Worm (Caenorhabditis elegans) whole organism, mixed stage, embryonic: ENCODE data around the gene clc-33.
"Not testable (repeated sequence)": the region's sequence is repeated elsewhere in the genome, so short reads cannot be mapped to it uniquely, and the experiment has no call there.

ENCODE experiments used
- M03D4.4 ChIP-seq: sonication (generic microtip); optimal IDR thresholded peaks from 2 replicates; lab custom pipeline; 2017; ENCODE audit warnings: mild to moderate bottlenecking, missing genetic modification characterization, missing compliant biosample characterization
- bed-3 ChIP-seq: fragments of 200-800 bp; sonication (Bioruptor generic); optimal IDR thresholded peaks from 3 replicates; lab custom pipeline; 2018; ENCODE audit warnings: mild to moderate bottlenecking, missing genetic modification characterization, moderate library complexity, missing compliant biosample characterization
- blmp-1 ChIP-seq: fragments of 150-350 bp; optimal IDR thresholded peaks from 2 replicates; lab custom pipeline; 2014; ENCODE audit warnings: missing biosample characterization, missing genetic modification characterization
- ceh-39 ChIP-seq: fragments of 150-350 bp; optimal IDR thresholded peaks from 2 replicates; lab custom pipeline; 2014; ENCODE audit warnings: missing biosample characterization, missing genetic modification characterization
- ceh-43 ChIP-seq: fragments of 200-800 bp; sonication (Bioruptor generic); optimal IDR thresholded peaks from 2 replicates; lab custom pipeline; 2018; ENCODE audit warnings: mild to moderate bottlenecking, missing genetic modification characterization, moderate library complexity, missing compliant biosample characterization
- ceh-83 ChIP-seq: fragments of 200-800 bp; sonication (Bioruptor generic); optimal IDR thresholded peaks from 2 replicates; lab custom pipeline; 2018; ENCODE audit warnings: mild to moderate bottlenecking, missing genetic modification characterization, missing compliant biosample characterization
- ces-1 ChIP-seq: fragments of 150-350 bp; optimal IDR thresholded peaks from 2 replicates; lab custom pipeline; 2014; ENCODE audit warnings: missing biosample characterization, missing genetic modification reagents, missing genetic modification characterization
- cnd-1 ChIP-seq: fragments of 200-800 bp; sonication (Bioruptor generic); optimal IDR thresholded peaks from 2 replicates; lab custom pipeline; 2018; ENCODE audit warnings: mild to moderate bottlenecking, missing genetic modification characterization, missing compliant biosample characterization
- drap-1 ChIP-seq: fragments of 200-800 bp; sonication (Bioruptor generic); optimal IDR thresholded peaks from 3 replicates; lab custom pipeline; 2018; ENCODE audit warnings: mild to moderate bottlenecking, missing genetic modification characterization, missing compliant biosample characterization
- elt-1 ChIP-seq: sonication (generic microtip); optimal IDR thresholded peaks from 2 replicates; lab custom pipeline; 2017; ENCODE audit warnings: missing genetic modification characterization, mild to moderate bottlenecking, missing compliant biosample characterization, antibody characterized with exemption, moderate library complexity, borderline replicate concordance; ENCODE audit not compliant: insufficient read depth
- elt-3 ChIP-seq: fragments of 150-350 bp; optimal IDR thresholded peaks from 2 replicates; lab custom pipeline; 2014; ENCODE audit warnings: missing biosample characterization, missing genetic modification characterization
- flh-1 ChIP-seq: fragments of 200-800 bp; sonication (Bioruptor generic); optimal IDR thresholded peaks from 2 replicates; lab custom pipeline; 2018; ENCODE audit warnings: mild to moderate bottlenecking, missing genetic modification characterization, moderate library complexity, missing compliant biosample characterization
- ham-2 ChIP-seq: fragments of 200-800 bp; sonication (Bioruptor generic); optimal IDR thresholded peaks from 2 replicates; lab custom pipeline; 2018; ENCODE audit warnings: mild to moderate bottlenecking, missing genetic modification characterization, missing compliant biosample characterization
- hlh-1 ChIP-seq: fragments of 150-350 bp; optimal IDR thresholded peaks from 2 replicates; lab custom pipeline; 2014; ENCODE audit warnings: missing biosample characterization, missing genetic modification reagents, missing genetic modification characterization
- lin-13 ChIP-seq: fragments of 150-350 bp; optimal IDR thresholded peaks from 2 replicates; lab custom pipeline; 2014; ENCODE audit warnings: missing biosample characterization, missing genetic modification characterization
- lin-32 ChIP-seq: fragments of 200-800 bp; sonication (Bioruptor generic); optimal IDR thresholded peaks from 2 replicates; lab custom pipeline; 2018; ENCODE audit warnings: mild to moderate bottlenecking, missing genetic modification characterization, missing compliant biosample characterization
- lsy-2 ChIP-seq: fragments of 150-350 bp; optimal IDR thresholded peaks from 2 replicates; lab custom pipeline; 2014; ENCODE audit warnings: missing biosample characterization, missing genetic modification characterization
- mab-5 ChIP-seq: fragments of 150-350 bp; optimal IDR thresholded peaks from 2 replicates; lab custom pipeline; 2014; ENCODE audit warnings: missing biosample characterization, missing genetic modification characterization
- mep-1 ChIP-seq: fragments of 150-350 bp; optimal IDR thresholded peaks from 2 replicates; lab custom pipeline; 2017; ENCODE audit warnings: missing biosample characterization, missing genetic modification reagents, missing genetic modification characterization, inconsistent platforms
- nhr-12 ChIP-seq: fragments of 150-350 bp; optimal IDR thresholded peaks from 2 replicates; lab custom pipeline; 2014; ENCODE audit warnings: missing biosample characterization, missing genetic modification characterization
- nhr-2 ChIP-seq: fragments of 150-350 bp; optimal IDR thresholded peaks from 2 replicates; lab custom pipeline; 2014; ENCODE audit warnings: missing biosample characterization, missing genetic modification characterization
- nhr-237 ChIP-seq: fragments of 150-350 bp; optimal IDR thresholded peaks from 2 replicates; lab custom pipeline; 2014; ENCODE audit warnings: missing biosample characterization, missing genetic modification characterization
- nhr-28 ChIP-seq: fragments of 150-350 bp; optimal IDR thresholded peaks from 2 replicates; lab custom pipeline; 2014; ENCODE audit warnings: missing biosample characterization, missing genetic modification characterization
- nhr-76 ChIP-seq: sonication (generic microtip); optimal IDR thresholded peaks from 2 replicates; lab custom pipeline; 2017; ENCODE audit warnings: missing biosample characterization, missing genetic modification characterization
- pha-4 ChIP-seq: fragments of 150-350 bp; optimal IDR thresholded peaks from 2 replicates; lab custom pipeline; 2018; ENCODE audit warnings: missing biosample characterization, missing genetic modification reagents, missing genetic modification characterization
- sem-2 ChIP-seq: fragments of 200-800 bp; sonication (Bioruptor generic); optimal IDR thresholded peaks from 2 replicates; lab custom pipeline; 2018; ENCODE audit warnings: mild to moderate bottlenecking, missing genetic modification characterization, missing compliant biosample characterization
- sptf-1 ChIP-seq: sonication (generic microtip); optimal IDR thresholded peaks from 2 replicates; lab custom pipeline; 2017; ENCODE audit warnings: mild to moderate bottlenecking, missing genetic modification characterization, moderate library complexity, missing compliant biosample characterization
- tbx-8 ChIP-seq: fragments of 200-800 bp; sonication (Bioruptor generic); optimal IDR thresholded peaks from 2 replicates; lab custom pipeline; 2018; ENCODE audit warnings: mild to moderate bottlenecking, missing genetic modification characterization, moderate library complexity, missing compliant biosample characterization
- unc-120 ChIP-seq: sonication (generic microtip); optimal IDR thresholded peaks from 2 replicates; lab custom pipeline; 2017; ENCODE audit warnings: missing genetic modification characterization, missing compliant biosample characterization; ENCODE audit not compliant: poor library complexity, severe bottlenecking
- unc-39 ChIP-seq: fragments of 150-350 bp; optimal IDR thresholded peaks from 2 replicates; lab custom pipeline; 2014; ENCODE audit warnings: missing biosample characterization, missing genetic modification characterization
- unc-62 ChIP-seq: fragments of 150-350 bp; optimal IDR thresholded peaks from 2 replicates; lab custom pipeline; 2014; ENCODE audit warnings: missing biosample characterization, missing genetic modification reagents, missing genetic modification characterization
- ztf-11 ChIP-seq: fragments of 150-350 bp; optimal IDR thresholded peaks from 2 replicates; lab custom pipeline; 2014; ENCODE audit warnings: missing biosample characterization, missing genetic modification characterization

clc-33 gene

ce11 chrII:845618-846017 lies 5.4 kb downstream of the clc-33 start, which contains the start of gene F28A10.7:
Gene F28A10.7 (minus strand): TSS chrII:845718.
- TF ChIP-seq cnd-1 (no peak), ces-1 (GFP tag; lab: Kevin White, UChicago) (no peak), nhr-28 (tag; lab: Kevin White, UChicago) (no peak), ceh-83 (GFP tag; lab: Kevin White, UChicago) (no peak), blmp-1 (no peak), sptf-1 (tag; lab: Kevin White, UChicago) (no peak), elt-1 (tag; lab: Kevin White, UChicago) (no peak), lsy-2 (tag; lab: Kevin White, UChicago) (no peak), drap-1 (no peak), tbx-8 (no peak), lin-13 (tag; lab: Kevin White, UChicago) (no peak), unc-39 (tag; lab: Kevin White, UChicago) (no peak), nhr-237 (tag; lab: Kevin White, UChicago) (no peak), ceh-39 (tag; lab: Kevin White, UChicago) (no peak), pha-4 (tag; lab: Kevin White, UChicago) (no peak), mab-5 (tag; lab: Kevin White, UChicago) (no peak), lin-32 (GFP tag; lab: Kevin White, UChicago) (no peak)

DNA sequence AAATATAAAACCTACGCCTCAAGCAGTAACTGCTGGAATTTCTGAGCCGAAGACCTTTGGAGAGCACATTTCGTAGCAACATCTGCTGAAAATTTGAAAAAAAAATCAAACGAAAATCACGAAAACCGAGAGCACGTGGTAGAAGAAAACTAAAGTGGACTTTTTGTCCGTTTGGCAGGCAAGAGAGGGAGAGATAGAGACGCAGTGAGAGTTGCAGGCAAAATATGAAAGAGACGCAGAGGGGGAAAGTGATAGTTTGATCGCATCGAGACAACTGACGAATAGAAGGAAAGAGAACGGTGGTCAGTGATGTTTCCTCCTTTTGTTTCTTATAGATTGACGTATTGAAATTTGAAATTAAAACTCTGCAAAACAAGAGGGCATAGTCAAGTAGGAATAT lies 8.3 kb downstream of the clc-33 start, which contains the start of the genes acdh-9 and F28A10.13:
acdh-9 (minus strand) TSS at position 85 of the 400 bp plus-strand sequence.
F28A10.13 (plus strand) TSS at position 294 of the 400 bp plus-strand sequence.
- TF ChIP-seq ceh-43 (GFP tag; lab: Kevin White, UChicago): no peak
- no peak for TF ChIP-seq lin-13 (tag; lab: Kevin White, UChicago)
- TF ChIP-seq nhr-76 (tag; lab: Kevin White, UChicago): no peak
- TF ChIP-seq tbx-8: no peak
- TF ChIP-seq bed-3 (GFP tag; lab: Kevin White, UChicago): no peak
- no peak for TF ChIP-seq ham-2 (GFP tag; lab: Kevin White, UChicago)
- no peak for TF ChIP-seq M03D4.4 (tag; lab: Kevin White, UChicago)
- no peak for TF ChIP-seq cnd-1
- TF ChIP-seq sem-2 (GFP tag; lab: Kevin White, UChicago): no peak
- TF ChIP-seq pha-4 (tag; lab: Kevin White, UChicago): no peak
- TF ChIP-seq mep-1 (tag; lab: Kevin White, UChicago): peak; percentile 3
- peak; percentile 2 for TF ChIP-seq unc-120 (tag; lab: Kevin White, UChicago)
- TF ChIP-seq nhr-2 (tag; lab: Kevin White, UChicago): no peak
- peak; percentile 70 for TF ChIP-seq unc-62 (GFP tag; lab: Kevin White, UChicago)
- no peak for TF ChIP-seq lsy-2 (tag; lab: Kevin White, UChicago)
- TF ChIP-seq mab-5 (tag; lab: Kevin White, UChicago): no peak
- peak; percentile 93 for TF ChIP-seq hlh-1 (tag; lab: Kevin White, UChicago)

DNA sequence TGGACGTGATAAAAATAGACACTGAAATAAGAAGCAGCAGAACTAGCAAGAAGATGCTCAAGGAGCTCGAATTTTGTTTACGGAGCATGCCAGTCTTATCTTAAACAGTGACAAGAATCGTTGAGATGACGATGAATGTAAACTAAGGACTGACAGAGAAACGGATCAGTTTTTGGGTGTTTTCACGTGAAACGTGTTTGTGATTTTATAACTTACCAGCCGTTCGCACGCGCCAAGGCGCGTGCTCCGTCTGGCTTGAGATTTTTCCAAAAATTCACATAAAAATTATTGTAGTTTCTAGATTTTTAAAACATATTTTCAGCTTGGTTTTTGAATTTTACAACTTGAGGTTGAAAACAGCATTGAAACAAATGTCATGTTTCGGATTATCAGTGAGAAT lies 10.3 kb downstream of the clc-33 start, which contains the start of gene F28A10.5:
F28A10.5 (minus strand) TSS at position 101 of the 400 bp plus-strand sequence.
- TF ChIP-seq ztf-11; ham-2 (GFP tag; lab: Kevin White, UChicago); sptf-1 (tag; lab: Kevin White, UChicago): not testable (repeated sequence)

DNA sequence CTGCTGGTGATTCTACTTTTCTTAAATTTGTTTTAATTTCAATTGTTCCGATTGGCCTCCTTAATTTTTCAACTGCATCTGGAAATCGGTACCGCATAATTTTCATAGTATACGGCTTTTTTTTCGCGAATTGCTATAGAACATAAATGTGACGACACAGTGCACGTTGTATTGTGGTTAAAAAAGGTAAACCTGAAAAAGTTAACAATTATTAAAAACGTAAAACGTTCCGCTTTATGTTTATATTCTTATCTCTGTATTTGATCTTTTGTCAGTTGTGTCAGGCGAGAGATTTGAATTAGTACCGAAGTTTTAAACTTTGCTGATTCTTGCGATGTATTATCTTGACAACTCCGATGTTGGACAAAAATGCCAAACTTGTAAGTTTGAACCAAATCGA lies 21.3 kb downstream of the clc-33 start, which contains the start of gene Y46B2A.4:
Y46B2A.4 (plus strand) TSS at position 301 of the 400 bp plus-strand sequence.
- TF ChIP-seq elt-1 (tag; lab: Kevin White, UChicago) (no peak), flh-1 (GFP tag; lab: Kevin White, UChicago) (no peak), ceh-39 (tag; lab: Kevin White, UChicago) (no peak), M03D4.4 (tag; lab: Kevin White, UChicago) (no peak), hlh-1 (tag; lab: Kevin White, UChicago) (no peak), lsy-2 (tag; lab: Kevin White, UChicago) (no peak)

DNA sequence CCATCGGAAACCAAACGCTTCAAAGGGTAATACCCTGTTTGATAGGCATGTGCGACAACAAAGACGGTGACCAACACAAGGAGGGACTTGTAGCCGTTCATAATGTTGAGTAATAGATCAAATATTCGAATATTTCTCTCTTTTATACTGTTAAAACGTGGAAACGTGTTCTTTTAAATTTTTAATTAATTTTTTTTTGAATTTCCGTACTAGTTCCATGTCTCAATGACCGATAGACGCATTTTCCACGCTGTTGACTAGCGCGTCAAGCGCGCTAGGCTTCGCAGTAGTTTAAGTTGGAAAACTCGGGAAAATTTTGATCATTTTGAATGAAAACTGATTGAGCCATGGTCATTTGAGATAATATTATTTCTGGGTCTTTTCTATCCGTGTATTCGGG lies 26.6 kb downstream of the clc-33 start, which contains the start of gene Y46B2A.3:
Y46B2A.3 (minus strand) TSS at position 101 of the 400 bp plus-strand sequence.
- TF ChIP-seq lin-32 (GFP tag; lab: Kevin White, UChicago) (no peak), nhr-2 (tag; lab: Kevin White, UChicago) (no peak), bed-3 (GFP tag; lab: Kevin White, UChicago) (no peak), pha-4 (tag; lab: Kevin White, UChicago) (no peak), elt-3 (tag; lab: Kevin White, UChicago) (no peak), hlh-1 (tag; lab: Kevin White, UChicago) (no peak), nhr-12 (tag; lab: Kevin White, UChicago) (no peak)
